Fruit fly (Drosophila melanogaster) whole organism, prepupa: ENCODE results near the gene CG16952.
A peak's percentile ranks its signal among the peaks of the same experiment; 100 is the strongest.

ENCODE experiments used
- Blimp-1 ChIP-seq: fragments of 200-800 bp; sonication (Bioruptor generic); optimal IDR thresholded peaks from 3 replicates; lab custom pipeline; 2017; ENCODE audit warnings: missing biosample characterization, missing genetic modification characterization, mild to moderate bottlenecking, moderate library complexity, missing genetic modification reagents
- CG10631 ChIP-seq: fragments of 200-800 bp; sonication (Bioruptor generic); optimal IDR thresholded peaks from 2 replicates; lab custom pipeline; 2016; ENCODE audit warnings: missing biosample characterization, missing genetic modification characterization
- CG10669 ChIP-seq: fragments of 200-800 bp; sonication (Bioruptor generic); optimal IDR thresholded peaks from 3 replicates; lab custom pipeline; 2018; ENCODE audit warnings: missing biosample characterization, mild to moderate bottlenecking, missing genetic modification characterization, moderate library complexity
- CG11762 ChIP-seq: fragments of 200-800 bp; sonication (Bioruptor generic); optimal IDR thresholded peaks from 3 replicates; lab custom pipeline; 2016; ENCODE audit warnings: missing biosample characterization, missing genetic modification characterization; ENCODE audit not compliant: insufficient read depth
- CG15336 ChIP-seq: fragments of 200-800 bp; sonication (Bioruptor generic); IDR thresholded peaks from 2 replicates; pipeline ENCODE4 v1.3.6; 2022; ENCODE audit warnings: missing biosample characterization, missing genetic modification characterization
- CG31627 ChIP-seq: fragments of 200-800 bp; sonication (Bioruptor generic); optimal IDR thresholded peaks from 3 replicates; lab custom pipeline; 2016; ENCODE audit warnings: missing biosample characterization, missing genetic modification characterization
- CG32006 ChIP-seq: fragments of 200-800 bp; sonication (Bioruptor generic); optimal IDR thresholded peaks from 3 replicates; lab custom pipeline; 2017; ENCODE audit warnings: missing biosample characterization, mild to moderate bottlenecking, missing genetic modification characterization
- CG34406 ChIP-seq: fragments of 200-800 bp; sonication (Bioruptor generic); optimal IDR thresholded peaks from 3 replicates; lab custom pipeline; 2016; ENCODE audit warnings: missing biosample characterization, missing genetic modification characterization
- CG4318 ChIP-seq: fragments of 200-800 bp; sonication (Bioruptor generic); optimal IDR thresholded peaks from 3 replicates; lab custom pipeline; 2017; ENCODE audit warnings: missing biosample characterization, mild to moderate bottlenecking, missing genetic modification characterization
- CG6163 ChIP-seq: fragments of 200-800 bp; sonication (Bioruptor generic); IDR thresholded peaks from 3 replicates; pipeline ENCODE4 v1.3.6; 2022; ENCODE audit warnings: missing biosample characterization, missing genetic modification characterization
- CG6808 ChIP-seq: fragments of 200-800 bp; sonication (Bioruptor generic); optimal IDR thresholded peaks from 3 replicates; lab custom pipeline; 2017; ENCODE audit warnings: missing biosample characterization, missing genetic modification characterization, mild to moderate bottlenecking, moderate library complexity, missing genetic modification reagents
- CG7368 ChIP-seq: fragments of 200-800 bp; sonication (Bioruptor generic); optimal IDR thresholded peaks from 3 replicates; lab custom pipeline; 2016; ENCODE audit warnings: missing biosample characterization, missing genetic modification characterization
- CG8319 ChIP-seq: fragments of 200-800 bp; sonication (Bioruptor generic); optimal IDR thresholded peaks from 3 replicates; lab custom pipeline; 2016; ENCODE audit warnings: missing biosample characterization, missing genetic modification characterization
- CG8632 ChIP-seq: fragments of 200-800 bp; sonication (Bioruptor generic); optimal IDR thresholded peaks from 3 replicates; lab custom pipeline; 2016; ENCODE audit warnings: missing biosample characterization, missing genetic modification characterization
- CG9139 ChIP-seq: fragments of 200-800 bp; sonication (Bioruptor generic); optimal IDR thresholded peaks from 3 replicates; lab custom pipeline; 2017; ENCODE audit warnings: missing biosample characterization, mild to moderate bottlenecking, missing genetic modification characterization
- Eip78C ChIP-seq: fragments of 200-800 bp; sonication (Bioruptor generic); peaks from one replicate; lab custom pipeline; 2016; ENCODE audit warnings: missing biosample characterization, missing genetic modification characterization
- Eip93F ChIP-seq: fragments of 200-800 bp; sonication (Bioruptor generic); optimal IDR thresholded peaks from 2 replicates; lab custom pipeline; 2016; ENCODE audit warnings: missing biosample characterization, mild to moderate bottlenecking, missing genetic modification characterization
- Ets21C ChIP-seq: fragments of 200-800 bp; sonication (Bioruptor generic); optimal IDR thresholded peaks from 3 replicates; lab custom pipeline; 2016; ENCODE audit warnings: missing biosample characterization, missing genetic modification characterization
- Ets96B ChIP-seq: fragments of 200-800 bp; optimal IDR thresholded peaks from 2 replicates; lab custom pipeline; 2019; ENCODE audit warnings: missing biosample characterization, mild to moderate bottlenecking, missing genetic modification characterization, moderate library complexity
- Hr38 ChIP-seq: sonication (Bioruptor generic); optimal IDR thresholded peaks from 2 replicates; lab custom pipeline; 2016; ENCODE audit warnings: missing biosample characterization, missing genetic modification characterization
- Met ChIP-seq: fragments of 200-800 bp; sonication (Bioruptor generic); optimal IDR thresholded peaks from 3 replicates; lab custom pipeline; 2016; ENCODE audit warnings: missing biosample characterization, missing genetic modification characterization
- Sox102F ChIP-seq: fragments of 200-800 bp; sonication (Bioruptor generic); optimal IDR thresholded peaks from 2 replicates; lab custom pipeline; 2016; ENCODE audit warnings: missing biosample characterization, mild to moderate bottlenecking, missing genetic modification characterization
- Sox14 ChIP-seq: fragments of 200-800 bp; sonication (Bioruptor generic); optimal IDR thresholded peaks from 3 replicates; lab custom pipeline; 2016; ENCODE audit warnings: missing biosample characterization, missing genetic modification characterization
- acj6 ChIP-seq: fragments of 200-800 bp; sonication (Bioruptor generic); optimal IDR thresholded peaks from 3 replicates; lab custom pipeline; 2016; ENCODE audit warnings: missing biosample characterization, missing genetic modification characterization
- cyc ChIP-seq: fragments of 200-800 bp; sonication (Bioruptor generic); optimal IDR thresholded peaks from 3 replicates; lab custom pipeline; 2016; ENCODE audit warnings: missing biosample characterization, missing genetic modification characterization
- dsx ChIP-seq: fragments of 200-800 bp; optimal IDR thresholded peaks from 3 replicates; lab custom pipeline; 2019; ENCODE audit warnings: missing biosample characterization, mild to moderate bottlenecking, missing genetic modification characterization, moderate library complexity; ENCODE audit not compliant: poor library complexity, severe bottlenecking
- eg ChIP-seq: fragments of 200-800 bp; sonication (Bioruptor generic); IDR thresholded peaks from 3 replicates; pipeline ENCODE4 v1.3.6; 2022; ENCODE audit warnings: missing biosample characterization, missing genetic modification characterization
- esn ChIP-seq: fragments of 200-800 bp; sonication (Bioruptor generic); optimal IDR thresholded peaks from 2 replicates; lab custom pipeline; 2016; ENCODE audit warnings: missing biosample characterization, mild to moderate bottlenecking, missing genetic modification characterization, moderate library complexity
- lz ChIP-seq: fragments of 200-800 bp; sonication (Bioruptor generic); optimal IDR thresholded peaks from 3 replicates; lab custom pipeline; 2016; ENCODE audit warnings: missing biosample characterization, missing genetic modification characterization
- pdm3 ChIP-seq: fragments of 200-800 bp; sonication (Bioruptor generic); optimal IDR thresholded peaks from 3 replicates; lab custom pipeline; 2016; ENCODE audit warnings: missing biosample characterization, missing genetic modification characterization
- salr ChIP-seq, 2 experiments: fragments of 200-800 bp; sonication (Bioruptor generic); optimal IDR thresholded peaks; 3 replicates each; lab custom pipeline; 2016 to 2018; ENCODE audit warnings: missing biosample characterization in 2 of 2, missing genetic modification characterization in 2 of 2, mild to moderate bottlenecking in 1 of 2
- spab ChIP-seq: fragments of 200-800 bp; sonication (Bioruptor generic); optimal IDR thresholded peaks from 2 replicates; lab custom pipeline; 2017; ENCODE audit warnings: missing biosample characterization, mild to moderate bottlenecking, missing genetic modification characterization, missing genetic modification reagents
- ss ChIP-seq, 2 experiments: fragments of 200-800 bp; sonication (Bioruptor generic); optimal IDR thresholded peaks; 2 replicates in 1 of 2; 3 replicates in 1 of 2; lab custom pipeline; 2017 to 2018; ENCODE audit warnings: mild to moderate bottlenecking in 2 of 2, missing biosample characterization in 2 of 2, missing genetic modification characterization in 2 of 2, moderate library complexity in 1 of 2
- svp ChIP-seq: fragments of 200-800 bp; sonication (Bioruptor generic); peaks from one replicate; lab custom pipeline; 2016; ENCODE audit warnings: missing biosample characterization, missing genetic modification characterization
- topi ChIP-seq: fragments of 200-800 bp; sonication (Bioruptor generic); optimal IDR thresholded peaks from 3 replicates; lab custom pipeline; 2016; ENCODE audit warnings: missing biosample characterization, missing genetic modification characterization

Gene CG16952

DNA sequence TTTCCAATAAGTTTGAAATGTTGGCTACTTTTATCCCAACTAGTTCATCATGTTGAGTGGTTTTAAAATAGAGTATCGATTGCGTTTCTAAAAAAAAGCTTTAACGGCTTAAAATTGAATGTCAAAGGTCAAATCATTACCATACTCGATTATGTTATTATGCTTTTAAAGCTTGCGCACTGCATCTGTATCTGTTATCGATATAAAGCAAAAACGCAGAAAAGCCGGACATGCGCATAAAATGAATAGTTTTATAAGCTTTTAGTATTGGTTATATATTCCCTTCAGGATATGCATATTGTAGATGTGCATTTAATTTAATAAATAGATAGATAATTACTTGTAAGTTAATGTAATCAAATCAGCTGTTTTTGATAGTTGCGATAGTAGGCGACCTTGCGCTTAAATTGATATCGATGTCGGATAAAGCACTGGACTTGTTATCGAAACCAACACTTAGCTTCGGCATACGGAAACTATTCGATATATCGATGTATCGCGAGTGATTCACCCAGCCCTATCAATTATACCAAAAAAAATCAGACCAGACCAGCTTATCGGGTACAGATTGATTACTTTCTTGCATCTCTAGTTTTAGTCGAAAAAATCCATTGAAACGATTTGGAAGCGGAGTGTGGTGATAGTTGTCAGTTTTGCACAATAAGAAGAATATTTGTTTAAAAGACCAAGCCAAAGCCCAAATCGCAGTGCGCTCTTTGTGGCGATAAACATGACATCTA is 21.8 kb downstream of the CG16952 start, which contains the start of gene shi:
shi (plus strand) TSS at position 511 of the 740 bp plus-strand sequence.
- TF ChIP-seq acj6 (GFP tag; lab: Kevin White, UChicago) = no peak
- TF ChIP-seq svp (GFP tag; lab: Kevin White, UChicago) = no peak
- no peak for TF ChIP-seq CG34406 (GFP tag; lab: Kevin White, UChicago)
- peak; percentile 6 for TF ChIP-seq lz (GFP tag; lab: Kevin White, UChicago)
- no peak for TF ChIP-seq CG32006 (GFP tag; lab: Kevin White, UChicago)
- no peak for TF ChIP-seq Hr38 (GFP tag; lab: Kevin White, UChicago)
- no peak for TF ChIP-seq CG4318 (GFP tag; lab: Kevin White, UChicago)
- TF ChIP-seq spab = no peak
- peak; percentile 45 for TF ChIP-seq Eip78C (GFP tag; lab: Kevin White, UChicago)
- peak; percentile 36 for TF ChIP-seq esn (GFP tag; lab: Kevin White, UChicago)
- TF ChIP-seq CG10631 (GFP tag; lab: Kevin White, UChicago) = peak; percentile 15
- TF ChIP-seq Sox14 (GFP tag; lab: Kevin White, UChicago) = peak; percentile 18
- no peak for TF ChIP-seq CG31627 (GFP tag; lab: Kevin White, UChicago)
- no peak for TF ChIP-seq CG10669
- no peak for TF ChIP-seq CG7368 (GFP tag; lab: Kevin White, UChicago)
- TF ChIP-seq CG8632 = no peak
- TF ChIP-seq CG11762 (GFP tag; lab: Kevin White, UChicago) = no peak
- TF ChIP-seq Sox102F (GFP tag; lab: Kevin White, UChicago) = no peak
- TF ChIP-seq cyc (GFP tag; lab: Kevin White, UChicago) = no peak

DNA sequence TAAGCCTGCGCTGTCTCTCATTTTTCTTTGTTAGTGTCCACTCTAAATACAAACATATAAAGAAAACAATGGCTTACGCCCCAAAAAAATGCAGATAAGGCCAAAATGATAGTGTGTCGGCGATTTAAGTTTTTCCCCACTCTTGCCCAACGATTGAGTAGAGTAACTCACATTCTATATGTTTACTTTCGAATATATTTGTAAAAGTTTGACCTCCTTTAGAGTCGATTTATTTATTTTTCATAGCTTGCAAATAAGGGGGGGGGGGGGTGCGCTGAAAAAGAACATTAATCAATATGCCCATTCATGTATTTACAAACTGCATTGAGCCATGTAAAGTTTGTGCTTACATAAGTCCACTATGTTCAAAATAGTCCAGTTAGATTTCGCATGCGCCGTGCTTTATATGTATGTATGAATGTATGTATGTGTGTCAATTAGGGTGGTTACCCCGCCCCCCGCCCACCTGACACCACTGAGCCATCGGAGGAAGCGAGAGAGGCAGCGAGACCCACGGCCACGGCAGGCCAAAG is 23.8 kb downstream of the CG16952 start:
- TF ChIP-seq CG10669 (no peak), salr (GFP tag; optimal IDR thresholded peaks at IDR 0.05; lab: Kevin White, UChicago) (no peak), CG15336 (GFP tag; lab: Robert Waterston, UW) (no peak), Sox102F (GFP tag; lab: Kevin White, UChicago) (no peak), CG32006 (GFP tag; lab: Kevin White, UChicago) (no peak), CG8632 (no peak), CG9139 (GFP tag; lab: Kevin White, UChicago) (no peak), cyc (GFP tag; lab: Kevin White, UChicago) (no peak), CG6808 (no peak), Sox14 (GFP tag; lab: Kevin White, UChicago) (no peak), ss (GFP tag; optimal IDR thresholded peaks at IDR 0.05; lab: Kevin White, UChicago) (no peak), Ets21C (no peak), CG11762 (GFP tag; lab: Kevin White, UChicago) (no peak)
- TF ChIP-seq, all 60 proteins: peak for 0

DNA sequence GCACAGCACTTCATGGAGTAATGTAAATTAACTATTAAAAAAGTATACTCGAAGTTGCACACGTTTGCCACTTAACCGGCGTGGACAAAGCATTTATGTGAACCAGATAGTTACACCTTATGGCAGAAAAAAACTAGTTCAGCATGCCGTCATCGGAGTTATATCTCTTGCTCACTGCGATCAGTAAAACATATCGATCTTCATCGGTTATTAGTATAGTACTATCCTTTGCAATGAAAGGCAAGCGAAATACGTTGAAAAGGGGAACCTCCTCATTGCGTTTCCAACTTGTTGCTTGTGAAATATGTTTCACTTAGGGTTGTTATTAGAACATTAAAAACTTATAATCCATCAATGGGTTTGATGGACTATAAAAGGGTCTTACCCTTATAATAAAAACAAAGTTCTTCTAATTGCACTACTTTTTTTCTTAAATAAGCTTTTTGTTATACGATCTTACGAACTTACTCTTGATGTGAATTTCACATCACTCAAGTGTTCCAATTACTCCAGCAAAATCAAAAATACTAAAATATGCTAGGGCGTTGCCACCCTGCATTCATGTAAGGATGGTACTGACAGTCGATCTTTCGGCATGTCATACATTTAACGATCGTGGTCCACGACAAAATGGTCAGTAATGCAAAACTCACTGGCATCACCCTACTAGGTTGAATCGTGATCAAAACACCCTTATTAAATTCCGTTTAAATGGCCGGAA is 39.7 kb downstream of the CG16952 start, which contains the start of gene CycD:
CycD (minus strand) TSS at position 113 of the 721 bp plus-strand sequence.
- peak; percentile 34 for TF ChIP-seq CG10631 (GFP tag; lab: Kevin White, UChicago)
- peak; percentile 67 for TF ChIP-seq Sox14 (GFP tag; lab: Kevin White, UChicago)
- TF ChIP-seq pdm3 (GFP tag; lab: Kevin White, UChicago) = peak; percentile 38
- TF ChIP-seq eg = no peak

DNA sequence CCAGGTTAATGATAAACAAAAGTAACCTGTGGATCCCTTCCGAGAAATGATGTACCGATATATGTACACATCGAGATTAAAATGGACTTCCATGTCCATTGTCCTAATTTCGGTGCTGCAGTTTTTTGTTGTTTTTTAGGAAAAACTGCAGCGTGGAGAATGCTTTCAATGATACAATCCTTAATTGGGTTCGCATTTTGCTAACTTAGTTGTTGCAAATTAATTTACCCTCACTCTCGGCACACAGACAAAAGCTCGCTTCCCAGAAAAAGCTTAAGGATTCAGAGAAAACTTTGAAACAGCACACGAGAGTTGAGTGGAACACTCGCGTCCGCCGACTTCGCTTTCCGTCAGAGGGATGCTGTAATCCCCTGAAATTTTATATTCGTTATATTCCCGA is 40.6 kb downstream of the CG16952 start, which contains the start of gene Lrp4:
Lrp4 (plus strand) TSS at position 301 of the 400 bp plus-strand sequence.
- TF ChIP-seq Blimp-1 (GFP tag; lab: Kevin White, UChicago) (no peak), CG8319 (no peak), Eip93F (GFP tag; lab: Kevin White, UChicago) (no peak), acj6 (GFP tag; lab: Kevin White, UChicago) (no peak), cyc (GFP tag; lab: Kevin White, UChicago) (no peak), CG4318 (GFP tag; lab: Kevin White, UChicago) (no peak), CG10631 (GFP tag; lab: Kevin White, UChicago) (no peak), CG6163 (GFP tag; lab: Robert Waterston, UW) (no peak), Met (GFP tag; lab: Kevin White, UChicago) (no peak), topi (GFP tag; lab: Kevin White, UChicago) (no peak), ss (GFP tag; optimal IDR thresholded peaks at IDR 0.05; lab: Kevin White, UChicago) (no peak), CG6808 (no peak), Ets96B (tag; lab: Kevin White, UChicago) (no peak), CG8632 (no peak), dsx (GFP tag; lab: Kevin White, UChicago) (no peak)
- TF ChIP-seq, all 60 proteins: peak for 0
